Worm (Caenorhabditis elegans): ENCODE data around the gene cyp-13A3.

DNA sequence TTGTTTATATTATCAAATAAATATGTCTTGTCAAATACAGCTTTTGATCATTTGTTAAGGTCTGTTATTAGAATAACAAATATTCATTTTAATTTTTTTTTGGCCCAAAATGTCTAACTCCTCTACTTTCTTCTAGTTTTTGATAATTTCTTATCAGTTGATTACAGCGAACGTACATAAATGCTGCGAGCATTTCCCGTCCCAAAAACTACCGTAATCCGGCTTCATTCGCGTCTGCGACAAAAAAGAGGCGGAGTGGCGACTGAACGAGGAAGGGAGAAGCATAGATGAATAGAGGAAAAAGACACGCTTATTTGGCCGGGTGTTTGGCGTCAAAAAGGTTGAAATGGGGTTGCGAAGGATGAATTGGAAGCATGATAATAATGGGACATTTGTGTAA, 52.5 kb downstream of the cyp-13A3 start:
- no peak for TF ChIP-seq unc-39 (tag; optimal IDR thresholded peaks at IDR 0.05)
- no peak for TF ChIP-seq snpc-4 (tag; optimal IDR thresholded peaks at IDR 0.05)
- no peak for TF ChIP-seq ztf-11 (tag; optimal IDR thresholded peaks at IDR 0.05)
- no peak for TF ChIP-seq zag-1 (tag; optimal IDR thresholded peaks at IDR 0.05)
- no peak for TF ChIP-seq blmp-1 (tag; optimal IDR thresholded peaks at IDR 0.05; ENCODE audit: insufficient read depth)
- no peak for TF ChIP-seq nhr-77 (tag; optimal IDR thresholded peaks at IDR 0.05)
- no peak for TF ChIP-seq ama-1 (optimal IDR thresholded peaks at IDR 0.05)
- no peak for TF ChIP-seq elt-1 (tag; optimal IDR thresholded peaks at IDR 0.05)
- no peak for TF ChIP-seq nhr-237 (tag; optimal IDR thresholded peaks at IDR 0.05)
- no peak for TF ChIP-seq ZK546.5 (tag; optimal IDR thresholded peaks at IDR 0.05)
- TF ChIP-seq unc-55 (GFP tag; optimal IDR thresholded peaks at IDR 0.05): no peak

Data from whole organism, L2 larva.